Fruit fly (Drosophila melanogaster): ENCODE measurements around the gene neur.

The neur gene

dm6 chr3R:8979850-8980775, 59.2 kb downstream of the neur start:
- no peak for TF ChIP-seq woc (GFP tag; optimal IDR thresholded peaks at IDR 0.05)
- TF ChIP-seq fru (GFP tag; optimal IDR thresholded peaks at IDR 0.05) = peak; percentile 23
- TF ChIP-seq brk (GFP tag; optimal IDR thresholded peaks at IDR 0.05) = peak; percentile 13
- no peak for TF ChIP-seq Mio (GFP tag; optimal IDR thresholded peaks at IDR 0.05)
- peak in 1 of 2 experiments; percentile 7 for TF ChIP-seq foxo (GFP tag; optimal IDR thresholded peaks at IDR 0.05)
- peak; percentile 13 for TF ChIP-seq h (GFP tag; optimal IDR thresholded peaks at IDR 0.05)

dm6 chr3R:8978768-8979167, 60.5 kb downstream of the neur start:
- TF ChIP-seq dmrt93B (GFP tag; optimal IDR thresholded peaks at IDR 0.05) = peak; percentile 40
- peak; percentile 32 for TF ChIP-seq OdsH (GFP tag; optimal IDR thresholded peaks at IDR 0.05)
- TF ChIP-seq fru (GFP tag; optimal IDR thresholded peaks at IDR 0.05) = peak; percentile 73
- TF ChIP-seq Hnf4 (GFP tag; optimal IDR thresholded peaks at IDR 0.05) = peak; percentile 18
- TF ChIP-seq GATAd (GFP tag; optimal IDR thresholded peaks at IDR 0.05) = no peak
- TF ChIP-seq Vsx2 (GFP tag; optimal IDR thresholded peaks at IDR 0.05; ENCODE audit: partially characterized antibody) = no peak
- TF ChIP-seq h (GFP tag; optimal IDR thresholded peaks at IDR 0.05) = peak; percentile 74
- TF ChIP-seq br (GFP tag; optimal IDR thresholded peaks at IDR 0.05) = peak; percentile 40
- TF ChIP-seq Rel (GFP tag; optimal IDR thresholded peaks at IDR 0.05) = peak; percentile 42
- no peak for TF ChIP-seq Rel (tag; optimal IDR thresholded peaks at IDR 0.05)
- TF ChIP-seq psq (GFP tag; optimal IDR thresholded peaks at IDR 0.05) = peak; percentile 64
- no peak for TF ChIP-seq Hr83 (GFP tag; optimal IDR thresholded peaks at IDR 0.05; ENCODE audit: poor library complexity, severe bottlenecking)
- no peak for TF ChIP-seq pan (optimal IDR thresholded peaks at IDR 0.05)
- peak; percentile 78 for TF ChIP-seq Sp1 (GFP tag; optimal IDR thresholded peaks at IDR 0.05)
- peak; percentile 6 for TF ChIP-seq CG32264 (GFP tag; optimal IDR thresholded peaks at IDR 0.05)
- TF ChIP-seq foxo (GFP tag; optimal IDR thresholded peaks at IDR 0.05) = peak in 1 of 2 experiments; percentile 69
- peak; percentile 65 for TF ChIP-seq rgr (GFP tag; optimal IDR thresholded peaks at IDR 0.05)
- TF ChIP-seq HLH106 (tag; optimal IDR thresholded peaks at IDR 0.05) = peak; percentile 58
- TF ChIP-seq brk (GFP tag; optimal IDR thresholded peaks at IDR 0.05) = peak; percentile 57
- TF ChIP-seq tai (GFP tag; optimal IDR thresholded peaks at IDR 0.05) = peak; percentile 38
- no peak for TF ChIP-seq dl (GFP tag; optimal IDR thresholded peaks at IDR 0.05; ENCODE audit: insufficient read depth in 1 of 2, partially characterized antibody in 2 of 2)
- no peak for TF ChIP-seq jim (GFP tag; optimal IDR thresholded peaks at IDR 0.05)
- peak; percentile 52 for TF ChIP-seq sage (GFP tag; optimal IDR thresholded peaks at IDR 0.05)
- peak; percentile 58 for TF ChIP-seq ey (GFP tag; optimal IDR thresholded peaks at IDR 0.05)
- peak; percentile 67 for TF ChIP-seq woc (GFP tag; optimal IDR thresholded peaks at IDR 0.05)
- no peak for TF ChIP-seq Jra (GFP tag; optimal IDR thresholded peaks at IDR 0.05)
- TF ChIP-seq CG9705 (GFP tag; optimal IDR thresholded peaks at IDR 0.05) = no peak
- TF ChIP-seq CrebA (GFP tag; optimal IDR thresholded peaks at IDR 0.05; ENCODE audit: borderline replicate concordance) = no peak

- no peak for TF ChIP-seq fru (GFP tag; optimal IDR thresholded peaks at IDR 0.05)
- no peak for TF ChIP-seq CG32264 (GFP tag; optimal IDR thresholded peaks at IDR 0.05)
- TF ChIP-seq Abd-B (GFP tag; optimal IDR thresholded peaks at IDR 0.05) = no peak
- no peak for TF ChIP-seq Hr83 (GFP tag; optimal IDR thresholded peaks at IDR 0.05; ENCODE audit: poor library complexity, severe bottlenecking)
- TF ChIP-seq foxo (GFP tag; optimal IDR thresholded peaks at IDR 0.05) = no peak
- TF ChIP-seq Vsx2 (GFP tag; optimal IDR thresholded peaks at IDR 0.05; ENCODE audit: partially characterized antibody) = no peak
- TF ChIP-seq Jra (GFP tag; optimal IDR thresholded peaks at IDR 0.05) = no peak
- no peak for TF ChIP-seq h (GFP tag; optimal IDR thresholded peaks at IDR 0.05)
- no peak for TF ChIP-seq Hnf4 (GFP tag; optimal IDR thresholded peaks at IDR 0.05)
Observed at dm6 chr3R:8976073-8976593, 63.1 kb downstream of the neur start.

- TF ChIP-seq h (GFP tag; optimal IDR thresholded peaks at IDR 0.05) = no peak
- TF ChIP-seq Hr83 (GFP tag; optimal IDR thresholded peaks at IDR 0.05; ENCODE audit: poor library complexity, severe bottlenecking) = no peak
- no peak for TF ChIP-seq CG9705 (GFP tag; optimal IDR thresholded peaks at IDR 0.05)
- no peak for TF ChIP-seq Rel (GFP tag; optimal IDR thresholded peaks at IDR 0.05)
- no peak for TF ChIP-seq Rel (tag; optimal IDR thresholded peaks at IDR 0.05)
- TF ChIP-seq psq (GFP tag; optimal IDR thresholded peaks at IDR 0.05) = peak; percentile 43
- no peak for TF ChIP-seq GATAd (GFP tag; optimal IDR thresholded peaks at IDR 0.05)
Observed at dm6 chr3R:8971794-8972193, 67.5 kb downstream of the neur start.

Data from whole organism, wandering third instar larva.